Worm (Caenorhabditis elegans) whole organism, L1 larva: ENCODE measurements around the gene R02D5.6.

Experiments used
- C04F5.9 ChIP-seq: sonication (generic microtip); optimal IDR thresholded peaks from 2 replicates; lab custom pipeline; 2016; ENCODE audit warnings: missing genetic modification characterization, missing compliant biosample characterization
- F16B12.6 ChIP-seq: fragments of 150-350 bp; optimal IDR thresholded peaks from 2 replicates; lab custom pipeline; 2014; ENCODE audit warnings: missing biosample characterization, missing genetic modification characterization
- aha-1 ChIP-seq: fragments of 150-350 bp; optimal IDR thresholded peaks from 2 replicates; lab custom pipeline; 2014; ENCODE audit warnings: missing biosample characterization, missing genetic modification characterization
- alr-1 ChIP-seq: fragments of 200-800 bp; sonication (Bioruptor generic); optimal IDR thresholded peaks from 2 replicates; lab custom pipeline; 2018; ENCODE audit warnings: borderline replicate concordance, mild to moderate bottlenecking, missing genetic modification characterization, missing compliant biosample characterization
- ceh-63 ChIP-seq: fragments of 200-800 bp; sonication (Bioruptor generic); optimal IDR thresholded peaks from 2 replicates; lab custom pipeline; 2018; ENCODE audit warnings: mild to moderate bottlenecking, missing genetic modification characterization, missing compliant biosample characterization
- ceh-8 ChIP-seq: fragments of 200-800 bp; sonication (Bioruptor generic); optimal IDR thresholded peaks from 2 replicates; lab custom pipeline; 2018; ENCODE audit warnings: mild to moderate bottlenecking, missing genetic modification characterization, moderate library complexity, missing compliant biosample characterization
- ceh-82 ChIP-seq, 3 experiments: fragments of 150-350 bp in 1 of 3; sonication (generic microtip) in 2 of 3; optimal IDR thresholded peaks; 2 replicates each; lab custom pipeline; 2014 to 2017; ENCODE audit warnings: missing biosample characterization in 3 of 3, missing genetic modification characterization in 3 of 3
- ces-1 ChIP-seq: fragments of 150-350 bp; optimal IDR thresholded peaks from 2 replicates; lab custom pipeline; 2014; ENCODE audit warnings: missing biosample characterization, missing genetic modification reagents, missing genetic modification characterization
- dpl-1 ChIP-seq, 3 experiments: fragments of 150-350 bp in 2 of 3; sonication (generic microtip) in 1 of 3; optimal IDR thresholded peaks; 2 replicates each; lab custom pipeline; 2014 to 2017; ENCODE audit warnings: missing biosample characterization in 3 of 3, missing genetic modification characterization in 3 of 3, missing genetic modification reagents in 3 of 3
- dsc-1 ChIP-seq: sonication (generic microtip); optimal IDR thresholded peaks from 2 replicates; lab custom pipeline; 2016; ENCODE audit warnings: mild to moderate bottlenecking, missing genetic modification characterization, missing compliant biosample characterization
- efl-1 ChIP-seq, 4 experiments: fragments of 150-350 bp; optimal IDR thresholded peaks in 3 of 4; peaks in 1 of 4; 1 replicate in 1 of 4; 2 replicates in 3 of 4; lab custom pipeline; 2014; ENCODE audit warnings: missing biosample characterization in 2 of 4, missing genetic modification characterization in 2 of 4, missing genetic modification reagents in 2 of 4
- elt-2 ChIP-seq: sonication (generic microtip); optimal IDR thresholded peaks from 2 replicates; lab custom pipeline; 2016; ENCODE audit warnings: missing genetic modification characterization, mild to moderate bottlenecking, inconsistent platforms, missing compliant biosample characterization, missing genetic modification reagents
- ets-5 ChIP-seq: fragments of 200-800 bp; sonication (Bioruptor generic); IDR thresholded peaks from 2 replicates; pipeline ENCODE4 v1.3.6; 2022; ENCODE audit warnings: missing genetic modification characterization, missing compliant biosample characterization
- fkh-4 ChIP-seq: sonication (generic microtip); optimal IDR thresholded peaks from 2 replicates; lab custom pipeline; 2016; ENCODE audit warnings: missing compliant biosample characterization, missing genetic modification characterization, borderline replicate concordance
- fkh-8 ChIP-seq: sonication (generic microtip); optimal IDR thresholded peaks from 2 replicates; lab custom pipeline; 2016; ENCODE audit warnings: mild to moderate bottlenecking, missing genetic modification characterization, missing compliant biosample characterization
- fos-1 ChIP-seq: fragments of 150-350 bp; optimal IDR thresholded peaks from 2 replicates; lab custom pipeline; 2014; ENCODE audit warnings: missing biosample characterization, missing genetic modification characterization
- hpl-2 ChIP-seq: fragments of 150-350 bp; optimal IDR thresholded peaks from 2 replicates; lab custom pipeline; 2014; ENCODE audit warnings: missing biosample characterization, missing genetic modification reagents, missing genetic modification characterization
- irx-1 ChIP-seq: sonication (generic microtip); optimal IDR thresholded peaks from 2 replicates; lab custom pipeline; 2016; ENCODE audit warnings: missing genetic modification characterization, missing compliant biosample characterization
- isw-1 ChIP-seq: fragments of 200-800 bp; sonication (Bioruptor generic); IDR thresholded peaks from 2 replicates; pipeline ENCODE4 v1.3.6; 2022; ENCODE audit warnings: missing genetic modification characterization, missing compliant biosample characterization
- lin-13 ChIP-seq: fragments of 150-350 bp; optimal IDR thresholded peaks from 2 replicates; lab custom pipeline; 2014; ENCODE audit warnings: missing biosample characterization, missing genetic modification reagents, missing genetic modification characterization
- lin-35 ChIP-seq, 2 experiments: fragments of 150-350 bp; optimal IDR thresholded peaks; 2 replicates each; lab custom pipeline; 2014; ENCODE audit warnings: missing biosample characterization in 2 of 2, missing genetic modification characterization in 2 of 2, missing genetic modification reagents in 2 of 2
- lir-3 ChIP-seq: sonication (generic microtip); optimal IDR thresholded peaks from 2 replicates; lab custom pipeline; 2016; ENCODE audit warnings: mild to moderate bottlenecking, missing genetic modification characterization, moderate library complexity, missing compliant biosample characterization; ENCODE audit not compliant: poor library complexity
- lsy-2 ChIP-seq, 2 experiments: fragments of 150-350 bp; optimal IDR thresholded peaks; 2 replicates each; lab custom pipeline; 2014; ENCODE audit warnings: missing biosample characterization in 2 of 2, missing genetic modification characterization in 2 of 2
- mab-9 ChIP-seq: fragments of 200-800 bp; sonication (Bioruptor generic); IDR thresholded peaks from 2 replicates; pipeline ENCODE4 v1.3.6; 2022; ENCODE audit warnings: missing genetic modification reagents, missing genetic modification characterization, missing compliant biosample characterization
- mdl-1 ChIP-seq, 2 experiments: fragments of 150-350 bp; optimal IDR thresholded peaks; 2 replicates each; lab custom pipeline; 2014 to 2017; ENCODE audit warnings: missing biosample characterization in 2 of 2, missing genetic modification characterization in 2 of 2, inconsistent platforms in 1 of 2
- nhr-237 ChIP-seq: fragments of 150-350 bp; optimal IDR thresholded peaks from 2 replicates; lab custom pipeline; 2014; ENCODE audit warnings: missing biosample characterization, missing genetic modification characterization
- nhr-47 ChIP-seq: sonication (generic microtip); optimal IDR thresholded peaks from 2 replicates; lab custom pipeline; 2016; ENCODE audit warnings: mild to moderate bottlenecking, missing genetic modification characterization, moderate library complexity, missing compliant biosample characterization
- nhr-71 ChIP-seq: sonication (generic microtip); optimal IDR thresholded peaks from 2 replicates; lab custom pipeline; 2016; ENCODE audit warnings: mild to moderate bottlenecking, missing genetic modification characterization, moderate library complexity, missing compliant biosample characterization
- nhr-76 ChIP-seq: sonication (generic microtip); optimal IDR thresholded peaks from 2 replicates; lab custom pipeline; 2017; ENCODE audit warnings: missing biosample characterization, missing genetic modification characterization
- nhr-84 ChIP-seq: sonication (generic microtip); optimal IDR thresholded peaks from 2 replicates; lab custom pipeline; 2017; ENCODE audit warnings: missing biosample characterization, missing genetic modification characterization
- nhr-90 ChIP-seq: sonication (generic microtip); optimal IDR thresholded peaks from 2 replicates; lab custom pipeline; 2016; ENCODE audit warnings: mild to moderate bottlenecking, missing genetic modification characterization, missing compliant biosample characterization; ENCODE audit not compliant: poor library complexity
- pag-3 ChIP-seq: sonication (generic microtip); optimal IDR thresholded peaks from 2 replicates; lab custom pipeline; 2017; ENCODE audit warnings: missing genetic modification characterization, mild to moderate bottlenecking, missing compliant biosample characterization, antibody characterized with exemption, borderline replicate concordance; ENCODE audit not compliant: insufficient read depth
- pax-3 ChIP-seq: fragments of 200-800 bp; sonication (Bioruptor generic); optimal IDR thresholded peaks from 2 replicates; lab custom pipeline; 2018; ENCODE audit warnings: mild to moderate bottlenecking, missing genetic modification characterization, moderate library complexity, missing compliant biosample characterization
- rnt-1 ChIP-seq: sonication (generic microtip); optimal IDR thresholded peaks from 2 replicates; lab custom pipeline; 2016; ENCODE audit warnings: mild to moderate bottlenecking, missing genetic modification characterization, moderate library complexity, missing compliant biosample characterization
- snu-23 ChIP-seq: sonication (generic microtip); optimal IDR thresholded peaks from 2 replicates; lab custom pipeline; 2016; ENCODE audit warnings: missing genetic modification characterization, missing compliant biosample characterization
- sptf-1 ChIP-seq: fragments of 150-350 bp; optimal IDR thresholded peaks from 2 replicates; lab custom pipeline; 2014; ENCODE audit warnings: missing biosample characterization, missing genetic modification characterization
- swsn-7 ChIP-seq: sonication (generic microtip); optimal IDR thresholded peaks from 2 replicates; lab custom pipeline; 2016; ENCODE audit warnings: missing genetic modification characterization, missing compliant biosample characterization
- tbx-2 ChIP-seq: sonication (generic microtip); optimal IDR thresholded peaks from 2 replicates; lab custom pipeline; 2016; ENCODE audit warnings: missing genetic modification characterization, missing compliant biosample characterization
- unc-30 ChIP-seq: sonication (generic microtip); optimal IDR thresholded peaks from 2 replicates; lab custom pipeline; 2017; ENCODE audit warnings: missing biosample characterization, missing genetic modification characterization
- unc-62 ChIP-seq: fragments of 150-350 bp; optimal IDR thresholded peaks from 2 replicates; lab custom pipeline; 2014; ENCODE audit warnings: missing biosample characterization, missing genetic modification reagents, missing genetic modification characterization
- unc-98 ChIP-seq: fragments of 200-800 bp; sonication (Bioruptor generic); IDR thresholded peaks from 2 replicates; pipeline ENCODE4 v1.3.6; 2022; ENCODE audit warnings: missing genetic modification characterization, missing compliant biosample characterization
- vab-15 ChIP-seq: sonication (generic microtip); optimal IDR thresholded peaks from 2 replicates; lab custom pipeline; 2017; ENCODE audit warnings: missing genotype, mild to moderate bottlenecking, missing genetic modification characterization, missing compliant biosample characterization
- xbp-1 ChIP-seq: sonication (generic microtip); optimal IDR thresholded peaks from 2 replicates; lab custom pipeline; 2016; ENCODE audit warnings: missing genetic modification characterization, missing compliant biosample characterization
- zip-4 ChIP-seq: fragments of 200-800 bp; sonication (Bioruptor generic); optimal IDR thresholded peaks from 2 replicates; lab custom pipeline; 2018; ENCODE audit warnings: mild to moderate bottlenecking, missing genetic modification characterization, moderate library complexity, missing compliant biosample characterization
- ztf-11 ChIP-seq, 2 experiments: sonication (generic microtip); optimal IDR thresholded peaks; 2 replicates each; lab custom pipeline; 2016 to 2017; ENCODE audit warnings: missing genetic modification characterization in 2 of 2, missing biosample characterization in 1 of 2, missing compliant biosample characterization in 1 of 2
- ztf-4 ChIP-seq: fragments of 150-350 bp; optimal IDR thresholded peaks from 2 replicates; lab custom pipeline; 2014; ENCODE audit warnings: missing biosample characterization, missing genetic modification characterization

R02D5.6 gene

ce11 chrV:14527210-14527609 is 9.3 kb upstream of the R02D5.6 start:
- TF ChIP-seq pax-3, result no peak
- no peak for TF ChIP-seq ztf-4 (tag; lab: Kevin White, UChicago)
- TF ChIP-seq irx-1 (tag; lab: Kevin White, UChicago), result no peak
- no peak for TF ChIP-seq isw-1 (GFP tag; lab: Robert Waterston, UW)
- TF ChIP-seq vab-15 (tag; lab: Kevin White, UChicago), result no peak
- no peak for TF ChIP-seq sptf-1 (tag; lab: Kevin White, UChicago)

- TF ChIP-seq ces-1 (GFP tag; lab: Kevin White, UChicago) (no peak), swsn-7 (tag; lab: Kevin White, UChicago) (no peak), nhr-84 (tag; lab: Kevin White, UChicago) (no peak), zip-4 (no peak), unc-30 (tag; lab: Kevin White, UChicago) (no peak), irx-1 (tag; lab: Kevin White, UChicago) (no peak), F16B12.6 (no peak), hpl-2 (no peak), efl-1 (optimal IDR thresholded peaks at IDR 0.05; lab: Kevin White, UChicago) (no peak), efl-1 (GFP tag; optimal IDR thresholded peaks at IDR 0.05 in 1 of 2; lab: Kevin White, UChicago) (no peak), lin-13 (GFP tag; lab: Kevin White, UChicago) (no peak), fkh-4 (tag; lab: Kevin White, UChicago) (no peak), ztf-11 (tag; optimal IDR thresholded peaks at IDR 0.05; lab: Kevin White, UChicago) (no peak), ets-5 (GFP tag; lab: Robert Waterston, UW) (no peak), dsc-1 (tag; lab: Kevin White, UChicago) (no peak), pag-3 (tag; lab: Kevin White, UChicago) (no peak), aha-1 (tag; lab: Kevin White, UChicago) (no peak)
Observed at ce11 chrV:14525089-14525488, 7.2 kb upstream of the R02D5.6 start, which contains the start of gene hda-1. Gene hda-1 (plus strand): TSS chrV:14525389.

ce11 chrV:14523788-14524582 is 6.1 kb upstream of the R02D5.6 start, which contains the start of gene ril-1:
Gene ril-1 (minus strand): TSS chrV:14524129.
- TF ChIP-seq nhr-76 (tag; lab: Kevin White, UChicago) (no peak), mdl-1 (tag; optimal IDR thresholded peaks at IDR 0.05; lab: Kevin White, UChicago) (peak in 1 of 2 experiments; percentile 8), nhr-47 (peak; percentile 38), xbp-1 (tag; lab: Kevin White, UChicago) (peak; percentile 15), nhr-71 (tag; lab: Kevin White, UChicago) (peak; percentile 55), dsc-1 (tag; lab: Kevin White, UChicago) (peak; percentile 10), fos-1 (tag; lab: Kevin White, UChicago) (no peak), unc-62 (GFP tag; lab: Kevin White, UChicago) (no peak), ztf-4 (tag; lab: Kevin White, UChicago) (no peak), rnt-1 (tag; lab: Kevin White, UChicago) (peak; percentile 35), vab-15 (tag; lab: Kevin White, UChicago) (no peak), alr-1 (tag; lab: Kevin White, UChicago) (no peak), dpl-1 (GFP tag; optimal IDR thresholded peaks at IDR 0.05; lab: Kevin White, UChicago) (peak in 2 of 3 experiments; percentile 30 to 31), nhr-237 (tag; lab: Kevin White, UChicago) (no peak), ceh-8 (no peak), snu-23 (GFP tag; lab: Kevin White, UChicago) (peak; percentile 50), fkh-8 (tag; lab: Kevin White, UChicago) (peak; percentile 34), elt-2 (no peak), nhr-90 (peak; percentile 44), C04F5.9 (tag; lab: Kevin White, UChicago) (no peak), irx-1 (tag; lab: Kevin White, UChicago) (no peak), ceh-82 (tag; optimal IDR thresholded peaks at IDR 0.05; lab: Kevin White, UChicago) (peak; percentile 2 to 40 (median 32)), mab-9 (GFP tag; lab: Robert Waterston, UW) (no peak), lir-3 (tag; lab: Kevin White, UChicago) (no peak), pax-3 (no peak), ceh-63 (GFP tag; lab: Kevin White, UChicago) (no peak), tbx-2 (tag; lab: Kevin White, UChicago) (peak; percentile 5), lsy-2 (tag; optimal IDR thresholded peaks at IDR 0.05; lab: Kevin White, UChicago) (peak; percentile 27 to 58), unc-98 (GFP tag; lab: Robert Waterston, UW) (no peak), lin-35 (GFP tag; optimal IDR thresholded peaks at IDR 0.05; lab: Kevin White, UChicago) (peak; percentile 23 to 57)
